Worm (Caenorhabditis elegans) whole organism, L4/young adult: ENCODE results near the gene cdkr-3.
"Not testable (repeated sequence)": the region's sequence is repeated elsewhere in the genome, so short reads cannot be mapped to it uniquely, and the experiment has no call there.

ENCODE experiments used
- W03F9.2 ChIP-seq: fragments of 150-350 bp; optimal IDR thresholded peaks from 2 replicates; lab custom pipeline; 2014; ENCODE audit warnings: missing biosample characterization, missing genetic modification characterization
- dao-5 ChIP-seq: sonication (generic microtip); optimal IDR thresholded peaks from 2 replicates; lab custom pipeline; 2016; ENCODE audit warnings: missing genotype, missing genetic modification characterization, moderate library complexity, missing compliant biosample characterization
- him-1 ChIP-seq: sonication (generic microtip); optimal IDR thresholded peaks from 2 replicates; lab custom pipeline; 2016; ENCODE audit warnings: missing genotype, missing genetic modification reagents, missing genetic modification characterization, missing compliant biosample characterization

cdkr-3 gene

ce11 chrV:20279811-20280317 lies 10.0 kb downstream of the cdkr-3 start, which contains the start of gene pqn-94:
TSS of gene pqn-94 (minus strand) at chrV:20279861.
- no peak for TF ChIP-seq W03F9.2

- TF ChIP-seq him-1 (tag; lab: Kevin White, UChicago) (no peak), W03F9.2 (no peak), dao-5 (tag; lab: Kevin White, UChicago) (no peak)
Measured at ce11 chrV:20282827-20283226, 12.9 kb downstream of the cdkr-3 start.

ce11 chrV:20289317-20289716 lies 19.4 kb downstream of the cdkr-3 start, which contains the start of gene mlt-4:
TSS of gene mlt-4 (minus strand) at chrV:20289417.
- TF ChIP-seq W03F9.2 (no peak), him-1 (tag; lab: Kevin White, UChicago) (no peak), dao-5 (tag; lab: Kevin White, UChicago) (no peak)

DNA sequence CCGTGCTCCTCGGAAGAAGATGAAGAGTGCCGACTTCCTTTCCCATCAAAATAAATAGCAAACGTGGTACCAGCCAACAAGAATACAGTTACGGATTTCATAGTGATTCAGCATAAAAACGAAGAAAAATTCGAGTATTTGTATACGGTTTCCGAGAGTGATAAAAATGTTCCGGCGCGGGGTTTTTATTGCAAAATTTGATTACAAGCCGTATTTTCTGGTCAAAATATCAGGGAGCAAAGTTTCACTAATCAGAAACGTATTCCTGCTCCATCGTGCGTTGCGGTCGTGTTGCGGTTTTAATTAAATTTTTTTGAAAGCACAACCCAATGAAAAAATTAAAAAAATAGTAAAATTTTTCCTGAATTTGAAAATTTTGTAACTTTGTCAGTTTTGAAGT lies 24.5 kb downstream of the cdkr-3 start, which contains the start of gene clec-261:
Gene clec-261, minus strand, starts transcription at position 101 of the 400 bp plus-strand sequence.
- TF ChIP-seq W03F9.2, result no peak
- no peak for TF ChIP-seq him-1 (tag; lab: Kevin White, UChicago)
- TF ChIP-seq dao-5 (tag; lab: Kevin White, UChicago), result no peak

ce11 chrV:20297650-20298049 lies 27.7 kb downstream of the cdkr-3 start, which contains the start of gene ZC15.5:
TSS of gene ZC15.5 (plus strand) at chrV:20297950.
- TF ChIP-seq dao-5 (tag; lab: Kevin White, UChicago) (no peak), him-1 (tag; lab: Kevin White, UChicago) (no peak), W03F9.2 (no peak)

DNA sequence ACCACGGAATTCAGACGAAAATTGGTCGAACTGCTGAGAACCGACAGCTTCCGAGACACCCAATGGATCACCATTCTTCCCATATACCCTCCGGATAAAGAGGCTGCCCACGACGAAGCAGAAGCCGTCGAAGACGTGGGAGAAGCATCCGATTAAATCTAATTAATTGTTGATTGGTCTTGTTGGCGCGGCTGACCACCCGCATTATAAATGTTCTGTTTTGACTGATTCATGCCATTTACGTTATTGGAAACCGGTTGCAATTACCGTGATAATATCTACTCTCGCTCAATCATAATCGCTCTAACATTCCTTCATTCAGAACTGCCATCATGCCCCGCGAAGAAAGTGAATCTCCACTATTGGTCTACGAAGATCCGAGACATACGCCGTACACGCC lies 33.4 kb downstream of the cdkr-3 start, which contains the start of gene ZC15.3:
Gene ZC15.3, plus strand, starts transcription at position 301 of the 400 bp plus-strand sequence.
- TF ChIP-seq him-1 (tag; lab: Kevin White, UChicago); dao-5 (tag; lab: Kevin White, UChicago); W03F9.2: not testable (repeated sequence)

- TF ChIP-seq him-1 (tag; lab: Kevin White, UChicago) (no peak), W03F9.2 (no peak), dao-5 (tag; lab: Kevin White, UChicago) (no peak)
Measured at ce11 chrV:20305803-20306202, 35.9 kb downstream of the cdkr-3 start, which contains the start of gene ZC15.1. TSS of gene ZC15.1 (plus strand) at chrV:20306103.

DNA sequence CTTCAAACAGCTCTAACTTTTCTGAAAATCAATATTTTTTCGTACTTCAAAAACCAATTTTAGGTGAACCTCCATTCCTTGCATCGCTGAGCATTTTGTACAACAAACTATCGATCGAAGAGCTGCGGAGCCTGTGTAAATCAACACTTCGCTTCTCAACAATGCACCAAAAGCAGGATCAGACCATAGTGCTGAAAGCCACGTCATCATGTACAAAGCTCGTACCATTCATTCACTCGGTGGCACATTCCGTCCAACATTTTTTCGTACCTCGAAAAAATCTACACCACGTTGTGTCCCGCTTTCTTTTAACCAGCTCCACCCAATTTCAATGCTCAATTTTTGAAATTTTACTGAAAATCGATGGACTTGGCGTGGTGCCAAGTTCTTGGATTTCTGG lies 40.7 kb downstream of the cdkr-3 start, which contains the start of gene ZC15.10:
Gene ZC15.10, plus strand, starts transcription at position 162 of the 400 bp plus-strand sequence.
- no peak for TF ChIP-seq W03F9.2
- no peak for TF ChIP-seq him-1 (tag; lab: Kevin White, UChicago)
- TF ChIP-seq dao-5 (tag; lab: Kevin White, UChicago), result no peak

- no peak for TF ChIP-seq dao-5 (tag; lab: Kevin White, UChicago)
- TF ChIP-seq him-1 (tag; lab: Kevin White, UChicago), result no peak
- no peak for TF ChIP-seq W03F9.2
Measured at ce11 chrV:20311519-20311918, 41.6 kb downstream of the cdkr-3 start, which contains the start of gene clec-262. TSS of gene clec-262 (plus strand) at chrV:20311819.

DNA sequence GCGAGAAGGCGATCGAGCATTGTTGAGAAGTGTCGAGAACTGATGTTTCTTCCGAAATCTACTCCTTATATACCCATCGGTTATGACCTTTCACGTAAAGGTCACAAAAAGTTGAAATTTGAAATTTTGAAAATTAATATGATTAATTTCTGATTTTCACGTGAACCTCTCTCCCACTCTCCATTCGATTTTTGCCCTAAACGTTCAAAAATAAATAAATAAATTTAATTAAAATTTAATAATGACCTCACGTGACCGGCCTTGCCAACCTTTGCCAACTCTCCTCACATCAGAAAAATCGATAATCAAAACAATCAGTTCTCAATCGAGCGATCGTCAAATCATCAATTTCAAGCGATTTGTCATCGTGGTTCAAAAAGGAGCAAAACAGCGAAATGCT lies 47.5 kb downstream of the cdkr-3 start, which contains the start of gene Y113G7C.1:
Gene Y113G7C.1, plus strand, starts transcription at position 301 of the 400 bp plus-strand sequence.
- no peak for TF ChIP-seq W03F9.2
